Fruit fly (Drosophila melanogaster): ENCODE data around the gene CG5877.

Gene CG5877

DNA sequence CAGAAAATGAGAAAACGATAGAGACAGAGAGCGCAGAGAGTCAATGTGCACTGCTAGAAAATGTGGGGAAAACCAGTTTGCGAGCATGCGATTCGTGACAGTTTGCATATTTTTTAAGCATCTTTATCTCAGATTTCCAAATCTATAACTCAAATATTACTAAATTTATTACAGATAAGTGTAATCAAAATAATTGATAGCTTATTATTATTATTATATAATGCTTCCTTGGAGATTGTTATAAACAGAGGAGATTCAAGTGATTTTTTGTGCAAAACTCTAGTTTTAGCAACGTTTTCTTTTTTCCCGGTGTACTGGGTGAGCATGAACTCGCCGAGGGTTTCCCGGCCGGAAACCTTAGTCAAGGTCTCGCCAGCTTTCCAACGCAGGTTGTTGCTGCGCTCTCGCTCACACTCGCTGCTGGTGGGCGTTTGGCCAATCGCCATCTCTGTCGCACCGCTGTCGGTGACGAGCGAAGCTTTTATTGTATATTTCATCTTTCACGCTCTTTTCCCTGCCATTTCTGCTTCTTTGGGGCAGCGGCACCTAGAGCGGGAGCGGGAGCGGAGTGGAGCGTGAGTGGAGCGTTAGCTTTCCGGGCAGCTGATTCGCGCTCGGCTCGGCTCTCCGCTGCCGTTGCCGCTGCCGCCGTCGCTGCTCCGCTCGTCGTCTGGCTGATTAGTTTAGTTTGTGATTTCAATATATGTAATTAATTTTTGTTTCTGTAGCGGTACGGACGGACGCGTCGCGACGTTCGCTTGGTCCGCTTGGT, 5.7 kb downstream of the CG5877 start (continued):
- TF ChIP-seq HmgZ (tag; optimal IDR thresholded peaks at IDR 0.05) (peak; percentile 97), eve (GFP tag; optimal IDR thresholded peaks at IDR 0.05) (peak in 1 of 2 experiments; percentile 99), CG7271 (tag; optimal IDR thresholded peaks at IDR 0.05) (peak; percentile 74), aop (GFP tag; IDR thresholded peaks at IDR 0.05) (peak; percentile 31), grn (GFP tag; optimal IDR thresholded peaks at IDR 0.05) (peak; percentile 59), CG8944 (GFP tag; optimal IDR thresholded peaks at IDR 0.05) (peak; percentile 59), CG7987 (GFP tag; optimal IDR thresholded peaks at IDR 0.05) (peak; percentile 86), NfI (GFP tag; optimal IDR thresholded peaks at IDR 0.05) (peak; percentile 98), Hand (GFP tag; optimal IDR thresholded peaks at IDR 0.05) (peak; percentile 97), da (GFP tag; optimal IDR thresholded peaks at IDR 0.05) (no peak), CG2116 (GFP tag; optimal IDR thresholded peaks at IDR 0.05) (peak; percentile 77), hth (optimal IDR thresholded peaks at IDR 0.05) (no peak), E2f2 (GFP tag; IDR thresholded peaks at IDR 0.05) (peak; percentile 85), nerfin-1 (tag; optimal IDR thresholded peaks at IDR 0.05) (peak; percentile 95), CHES-1-like (GFP tag; optimal IDR thresholded peaks at IDR 0.05) (peak; percentile 70), Nf-YC (tag; optimal IDR thresholded peaks at IDR 0.05) (peak; percentile 92), HLH3B (GFP tag; IDR thresholded peaks at IDR 0.05) (peak; percentile 97), Hey (tag; optimal IDR thresholded peaks at IDR 0.05) (peak; percentile 75), CG42726 (GFP tag; IDR thresholded peaks at IDR 0.05; ENCODE audit: partially characterized antibody) (no peak), cato (GFP tag; optimal IDR thresholded peaks at IDR 0.05; ENCODE audit: borderline replicate concordance) (peak; percentile 95), CG3163 (GFP tag; optimal IDR thresholded peaks at IDR 0.05) (peak; percentile 57), tgo (GFP tag; IDR thresholded peaks at IDR 0.05) (peak; percentile 98), CG12942 (GFP tag; optimal IDR thresholded peaks at IDR 0.05) (peak; percentile 95), CG15514 (GFP tag; optimal IDR thresholded peaks at IDR 0.05) (peak; percentile 91), CG6254 (GFP tag; optimal IDR thresholded peaks at IDR 0.05) (peak; percentile 92), CG1647 (GFP tag; optimal IDR thresholded peaks at IDR 0.05) (peak; percentile 52), nerfin-2 (GFP tag; IDR thresholded peaks at IDR 0.05; ENCODE audit: partially characterized antibody) (no peak), CG6689 (GFP tag; IDR thresholded peaks at IDR 0.05) (peak; percentile 98), CrebB (tag; optimal IDR thresholded peaks at IDR 0.05) (peak; percentile 96), CG3838 (GFP tag; optimal IDR thresholded peaks at IDR 0.05) (peak; percentile 62), CkIIα-i1 (GFP tag; IDR thresholded peaks at IDR 0.05) (peak; percentile 82; the same call in 1 of the 2 replicates), CG3065 (GFP tag; optimal IDR thresholded peaks at IDR 0.05) (peak; percentile 90), sug (tag; optimal IDR thresholded peaks at IDR 0.05) (peak; percentile 99), stc (GFP tag; IDR thresholded peaks at IDR 0.05) (peak; percentile 97), pho (GFP tag; optimal IDR thresholded peaks at IDR 0.05) (peak; percentile 80), CG13296 (GFP tag; optimal IDR thresholded peaks at IDR 0.05) (peak; percentile 98), emc (GFP tag; optimal IDR thresholded peaks at IDR 0.05) (peak; percentile 52), fru (optimal IDR thresholded peaks at IDR 0.05) (no peak), HHEX (GFP tag; optimal IDR thresholded peaks at IDR 0.05) (peak; percentile 98), dimm (GFP tag; IDR thresholded peaks at IDR 0.05) (peak; percentile 89), CG13424 (tag; optimal IDR thresholded peaks at IDR 0.05) (peak; percentile 98), croc (GFP tag; conservative IDR thresholded peaks at IDR 0.05) (peak; percentile 97), chn (GFP tag; optimal IDR thresholded peaks at IDR 0.05) (peak; percentile 76), Usf (GFP tag; optimal IDR thresholded peaks at IDR 0.05) (peak; percentile 96), CG15479 (GFP tag; optimal IDR thresholded peaks at IDR 0.05) (no peak), zf30C (GFP tag; optimal IDR thresholded peaks at IDR 0.05) (peak; percentile 92), CG17912 (GFP tag; optimal IDR thresholded peaks at IDR 0.05) (peak; percentile 23), bigmax (GFP tag; optimal IDR thresholded peaks at IDR 0.05) (peak; percentile 29), Bteb2 (GFP tag; optimal IDR thresholded peaks at IDR 0.05) (peak; percentile 83)

All from whole organism, embryonic.